Fruit fly (Drosophila melanogaster) whole organism, wandering third instar larva: ENCODE results near the gene CG14984.

ENCODE experiments used
- foxo ChIP-seq, 2 experiments: fragments of 200-800 bp; sonication (Bioruptor generic); optimal IDR thresholded peaks; 2 replicates in 1 of 2; 3 replicates in 1 of 2; lab custom pipeline; 2016 to 2017; ENCODE audit warnings: missing biosample characterization in 2 of 2, missing genetic modification characterization in 2 of 2
- fru ChIP-seq: fragments of 200-800 bp; sonication (Bioruptor generic); optimal IDR thresholded peaks from 3 replicates; lab custom pipeline; 2016; ENCODE audit warnings: missing biosample characterization, mild to moderate bottlenecking, missing genetic modification characterization

- TF ChIP-seq fru (GFP tag; lab: Kevin White, UChicago) (no peak), foxo (GFP tag; optimal IDR thresholded peaks at IDR 0.05; lab: Kevin White, UChicago) (no peak)
Measured at dm6 chr3L:3970372-3971031, 18.2 kb upstream of the CG14984 start.
